Worm (Caenorhabditis elegans) whole organism, late embryonic: ENCODE results near the gene pxd-1.

ENCODE experiments used
- ama-1 ChIP-seq: fragments of 150-350 bp; optimal IDR thresholded peaks from 2 replicates; lab custom pipeline; 2014
- ceh-48 ChIP-seq: sonication (generic microtip); optimal IDR thresholded peaks from 2 replicates; lab custom pipeline; 2016; ENCODE audit warnings: missing genetic modification characterization, inconsistent platforms, missing compliant biosample characterization
- fkh-10 ChIP-seq: fragments of 150-350 bp; optimal IDR thresholded peaks from 2 replicates; lab custom pipeline; 2014; ENCODE audit warnings: missing biosample characterization, missing genetic modification reagents, missing genetic modification characterization
- hlh-6 ChIP-seq: sonication (generic microtip); optimal IDR thresholded peaks from 2 replicates; lab custom pipeline; 2016; ENCODE audit warnings: missing genotype, missing genetic modification characterization, missing compliant biosample characterization
- tbx-2 ChIP-seq: sonication (generic microtip); optimal IDR thresholded peaks from 2 replicates; lab custom pipeline; 2016; ENCODE audit warnings: missing genetic modification characterization, missing compliant biosample characterization
- ztf-16 ChIP-seq: sonication (generic microtip); optimal IDR thresholded peaks from 2 replicates; lab custom pipeline; 2017; ENCODE audit warnings: missing genetic modification characterization, missing compliant biosample characterization

- TF ChIP-seq ama-1 (lab: Kevin White, UChicago) (no peak), fkh-10 (no peak), ztf-16 (no peak), hlh-6 (tag; lab: Kevin White, UChicago) (no peak), tbx-2 (tag; lab: Kevin White, UChicago) (no peak), ceh-48 (no peak)
Observed at ce11 chrIII:3994457-3994856, 11.5 kb upstream of the pxd-1 start.
